Worm (Caenorhabditis elegans): Measurements from ENCODE around the gene glrx-22.

Gene glrx-22

DNA sequence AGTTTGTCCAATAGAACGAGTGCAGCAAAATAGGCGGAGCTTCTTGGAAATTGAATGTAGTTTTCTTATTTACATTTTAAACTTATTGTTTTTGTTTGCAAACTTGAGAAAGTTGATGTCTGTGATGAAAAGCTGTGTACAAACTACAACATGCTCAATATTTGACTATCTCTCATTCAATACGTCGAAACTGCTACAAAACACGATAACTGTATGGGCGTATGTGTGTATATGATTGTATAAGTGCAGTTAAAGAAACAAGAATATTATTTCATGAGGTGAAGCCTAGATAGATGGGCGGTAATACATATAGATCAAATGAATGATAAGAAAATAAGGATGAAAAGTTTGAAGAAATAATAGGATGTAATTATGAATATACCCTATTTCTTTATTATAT is 38.6 kb upstream of the glrx-22 start:
- no peak for TF ChIP-seq lin-1 (GFP tag; IDR thresholded peaks at IDR 0.05)
- no peak for TF ChIP-seq mdl-1 (tag; optimal IDR thresholded peaks at IDR 0.05)
- peak; percentile 68 for TF ChIP-seq aha-1 (tag)
- TF ChIP-seq snpc-4 (tag; optimal IDR thresholded peaks at IDR 0.05): no peak
- peak; percentile 60 for TF ChIP-seq nhr-28 (tag; optimal IDR thresholded peaks at IDR 0.05)
- no peak for TF ChIP-seq lin-15B (tag; optimal IDR thresholded peaks at IDR 0.05)
- TF ChIP-seq mes-2 (tag; optimal IDR thresholded peaks at IDR 0.05; ENCODE audit: poor library complexity, severe bottlenecking): no peak
- no peak for TF ChIP-seq mep-1 (tag; optimal IDR thresholded peaks at IDR 0.05)
- no peak for TF ChIP-seq arid-1 (GFP tag; conservative IDR thresholded peaks at IDR 0.05)
- TF ChIP-seq duxl-1 (tag; optimal IDR thresholded peaks at IDR 0.05; ENCODE audit: poor library complexity): no peak
- TF ChIP-seq F37D6.2 (tag; optimal IDR thresholded peaks at IDR 0.05): no peak
- TF ChIP-seq daf-16 (GFP tag; optimal IDR thresholded peaks at IDR 0.05): no peak
- peak; percentile 70 for TF ChIP-seq daf-16 (tag; optimal IDR thresholded peaks at IDR 0.05)
- no peak for TF ChIP-seq dmd-8 (GFP tag; IDR thresholded peaks at IDR 0.05)
- TF ChIP-seq egl-43 (GFP tag; IDR thresholded peaks at IDR 0.05): no peak
- TF ChIP-seq unc-62 (GFP tag; optimal IDR thresholded peaks at IDR 0.05 in 1 of 2): peak in 1 of 2 experiments; percentile 55
- TF ChIP-seq unc-62 (tag; optimal IDR thresholded peaks at IDR 0.05): no peak
- no peak for TF ChIP-seq F26F4.8 (GFP tag; conservative IDR thresholded peaks at IDR 0.05)
- no peak for TF ChIP-seq nhr-102 (tag; optimal IDR thresholded peaks at IDR 0.05)
- TF ChIP-seq hif-1 (tag; optimal IDR thresholded peaks at IDR 0.05): no peak
- no peak for TF ChIP-seq D1046.2 (GFP tag; IDR thresholded peaks at IDR 0.05)
- TF ChIP-seq F10B5.3 (tag; optimal IDR thresholded peaks at IDR 0.05): no peak
- no peak for TF ChIP-seq ZK546.5 (tag; optimal IDR thresholded peaks at IDR 0.05)
- peak; percentile 4 for TF ChIP-seq pqm-1 (tag; optimal IDR thresholded peaks at IDR 0.05)
- no peak for TF ChIP-seq nhr-111 (GFP tag; optimal IDR thresholded peaks at IDR 0.05)
- TF ChIP-seq daf-12 (tag; optimal IDR thresholded peaks at IDR 0.05): no peak
- no peak for TF ChIP-seq nhr-76 (tag; optimal IDR thresholded peaks at IDR 0.05)

DNA sequence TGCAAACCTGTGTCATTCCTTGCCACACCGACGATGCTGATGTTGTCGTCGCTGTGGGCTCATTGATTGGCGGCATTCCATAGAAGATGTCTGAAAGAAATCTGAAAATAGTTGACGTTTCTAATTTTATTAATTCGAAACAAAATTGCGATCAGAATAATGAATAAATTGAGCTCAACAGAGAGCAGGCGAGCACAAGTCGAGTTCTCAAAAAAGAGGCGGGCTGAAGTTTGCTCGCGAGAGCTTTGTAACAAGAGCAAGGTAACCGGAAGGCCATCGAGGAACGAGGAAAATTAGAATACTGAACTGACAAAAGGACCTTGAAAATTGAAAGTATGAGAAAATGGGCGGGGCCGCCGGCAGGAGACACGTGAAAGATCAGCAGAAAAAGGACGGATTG is 35.5 kb upstream of the glrx-22 start, which contains the start of gene nhr-66:
Gene nhr-66, minus strand, starts transcription at position 101 of the 400 bp plus-strand sequence.
- TF ChIP-seq daf-19 (GFP tag; conservative IDR thresholded peaks at IDR 0.05) (no peak), dpl-1 (GFP tag; optimal IDR thresholded peaks at IDR 0.05) (no peak), hmg-1.1 (GFP tag; IDR thresholded peaks at IDR 0.05) (no peak), fos-1 (tag; optimal IDR thresholded peaks at IDR 0.05) (no peak), ztf-7 (tag; optimal IDR thresholded peaks at IDR 0.05) (no peak), zip-11 (GFP tag; IDR thresholded peaks at IDR 0.05) (no peak), nhr-11 (tag; optimal IDR thresholded peaks at IDR 0.05) (no peak), attf-4 (tag; optimal IDR thresholded peaks at IDR 0.05) (no peak), cey-2 (tag; optimal IDR thresholded peaks at IDR 0.05; ENCODE audit: borderline replicate concordance, insufficient read depth) (no peak), nhr-41 (GFP tag; IDR thresholded peaks at IDR 0.05) (no peak), Y105C5A.15 (GFP tag; IDR thresholded peaks at IDR 0.05) (no peak), nhr-25 (tag; optimal IDR thresholded peaks at IDR 0.05; ENCODE audit: borderline replicate concordance, insufficient read depth) (no peak), ceh-82 (tag; optimal IDR thresholded peaks at IDR 0.05) (no peak), F26F4.8 (GFP tag; conservative IDR thresholded peaks at IDR 0.05) (no peak), unc-130 (GFP tag; optimal IDR thresholded peaks at IDR 0.05) (no peak), ctbp-1 (GFP tag; IDR thresholded peaks at IDR 0.05) (no peak), rbr-2 (tag; optimal IDR thresholded peaks at IDR 0.05) (no peak), ceh-44 (GFP tag; IDR thresholded peaks at IDR 0.05) (no peak), dve-1 (tag; optimal IDR thresholded peaks at IDR 0.05; ENCODE audit: insufficient read depth) (no peak)
